Fruit fly (Drosophila melanogaster): Measurements from ENCODE around the gene MESR3.
A peak's percentile ranks its signal among the peaks of the same experiment; 100 is the strongest.

Gene MESR3

dm6 chr2L:18652663-18653327 lies 35.7 kb downstream of the MESR3 start, which contains the start of gene Cyp310a1:
Gene Cyp310a1, minus strand, starts transcription at chr2L:18653010.
- no peak for TF ChIP-seq noc (tag; optimal IDR thresholded peaks at IDR 0.05)

DNA sequence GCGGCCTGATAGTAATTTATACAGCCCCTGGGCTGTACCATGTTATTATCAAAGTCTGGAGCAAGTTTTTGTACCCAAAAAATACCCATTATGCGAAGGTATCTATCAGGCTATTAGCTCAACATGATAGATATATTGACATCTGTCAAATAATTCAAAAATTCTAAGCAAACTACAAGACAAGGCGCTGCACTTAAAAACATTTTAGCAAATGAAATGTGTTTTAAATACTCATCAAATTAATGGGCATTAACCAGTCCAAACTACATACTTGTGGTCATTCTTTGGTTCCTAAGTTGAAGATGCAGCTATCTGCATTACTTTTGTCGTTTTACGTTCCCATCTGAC lies 36.2 kb downstream of the MESR3 start:
- peak; percentile 53 for TF ChIP-seq noc (tag; optimal IDR thresholded peaks at IDR 0.05)

- TF ChIP-seq noc (tag; optimal IDR thresholded peaks at IDR 0.05) = no peak
Observed at dm6 chr2L:18656691-18657237, 39.7 kb downstream of the MESR3 start.

dm6 chr2L:18658108-18658507 lies 41.1 kb downstream of the MESR3 start:
- TF ChIP-seq noc (tag; optimal IDR thresholded peaks at IDR 0.05) = no peak

dm6 chr2L:18663395-18663794 lies 46.3 kb downstream of the MESR3 start:
- TF ChIP-seq noc (tag; optimal IDR thresholded peaks at IDR 0.05) = no peak

DNA sequence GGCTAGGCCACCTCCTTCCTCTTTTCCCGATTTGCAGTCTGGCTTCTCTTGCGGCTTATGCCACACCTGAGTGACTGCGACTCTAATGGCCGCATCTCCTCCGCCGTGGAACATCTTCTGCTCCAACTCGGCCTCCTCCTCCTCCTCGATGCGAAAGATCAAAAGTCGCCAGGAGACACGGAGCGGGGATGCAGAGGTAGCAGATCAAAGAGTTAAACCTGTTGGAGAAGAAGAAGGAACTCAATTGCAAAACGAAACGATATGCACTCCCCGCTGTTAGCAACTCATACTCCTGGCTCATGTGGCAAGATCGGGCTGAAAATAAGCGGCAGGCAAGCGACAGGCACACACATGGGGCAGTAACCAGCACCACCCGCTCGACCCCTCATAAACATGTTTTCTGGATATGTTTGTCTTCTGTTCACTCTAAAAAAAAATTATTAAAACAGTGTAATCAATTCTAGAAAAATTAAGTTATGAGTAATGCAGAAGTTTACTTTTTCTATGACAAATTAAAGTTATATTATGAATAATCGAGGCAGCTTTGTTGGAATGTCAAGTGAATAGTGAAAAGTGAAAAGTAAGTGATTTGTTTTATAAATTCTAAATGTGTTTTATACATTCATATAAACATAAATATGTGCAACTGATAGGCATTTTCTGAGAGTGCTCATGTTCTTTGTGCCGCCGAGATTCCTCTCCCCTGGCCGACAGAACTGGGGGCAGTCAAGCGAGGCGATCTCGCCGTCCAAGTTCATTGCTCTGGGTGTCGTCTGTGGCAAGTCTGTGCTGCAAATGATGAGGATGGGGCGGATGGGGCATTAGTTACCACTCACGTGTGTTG lies 47.9 kb downstream of the MESR3 start:
- TF ChIP-seq noc (tag; optimal IDR thresholded peaks at IDR 0.05) = no peak

DNA sequence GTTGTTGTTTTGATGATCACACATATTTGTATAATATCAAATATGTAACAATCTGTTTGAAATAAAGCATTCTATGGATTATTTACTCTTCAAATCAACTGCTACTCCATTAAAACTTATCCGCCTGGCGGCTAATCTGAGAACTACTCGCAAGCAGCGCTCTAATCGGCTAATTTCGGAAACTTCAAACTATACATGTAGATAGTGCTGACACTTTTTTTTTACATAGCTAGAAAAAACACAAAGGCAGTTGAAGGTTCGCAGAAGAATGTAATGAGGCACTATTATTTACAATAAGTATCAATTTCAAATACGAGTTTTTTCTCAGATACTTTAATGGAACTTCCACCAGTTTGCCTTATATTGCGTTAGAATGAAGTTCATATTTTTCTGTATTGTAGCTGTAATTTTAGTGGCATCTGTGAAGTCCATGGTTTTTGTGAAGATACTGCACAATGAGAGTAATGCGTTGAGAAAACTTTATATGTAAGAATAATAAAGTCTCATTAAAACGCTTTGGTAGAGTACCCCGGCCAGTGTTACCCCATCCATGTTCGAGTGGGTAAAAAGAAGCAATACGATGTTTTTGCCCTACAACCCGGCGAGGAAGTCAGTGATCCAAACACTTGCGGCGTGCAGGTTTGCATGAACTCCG lies 49.0 kb downstream of the MESR3 start:
- TF ChIP-seq noc (tag; optimal IDR thresholded peaks at IDR 0.05) = no peak

DNA sequence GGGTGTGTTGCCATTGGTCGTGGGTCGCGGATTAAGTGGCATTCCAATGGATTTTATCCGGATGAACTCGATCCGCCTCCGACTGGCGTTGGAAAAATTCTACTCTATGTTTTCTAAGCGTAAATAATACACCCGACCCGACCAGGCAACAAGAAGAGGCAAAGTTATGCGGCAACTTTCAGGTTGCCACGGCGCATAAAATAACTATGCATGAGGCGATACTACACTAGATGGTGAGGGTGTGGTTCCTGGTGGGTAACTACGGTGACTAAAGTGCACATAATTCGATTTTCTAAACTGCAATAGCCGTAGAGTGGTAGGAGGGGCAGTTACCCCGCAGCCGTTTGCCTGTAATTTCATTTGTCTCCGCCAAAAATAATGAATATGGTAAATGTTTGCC lies 54.1 kb downstream of the MESR3 start, which contains the start of gene CG43338:
CG43338 (minus strand) TSS at position 101 of the 400 bp plus-strand sequence.
- no peak for TF ChIP-seq noc (tag; optimal IDR thresholded peaks at IDR 0.05)

DNA sequence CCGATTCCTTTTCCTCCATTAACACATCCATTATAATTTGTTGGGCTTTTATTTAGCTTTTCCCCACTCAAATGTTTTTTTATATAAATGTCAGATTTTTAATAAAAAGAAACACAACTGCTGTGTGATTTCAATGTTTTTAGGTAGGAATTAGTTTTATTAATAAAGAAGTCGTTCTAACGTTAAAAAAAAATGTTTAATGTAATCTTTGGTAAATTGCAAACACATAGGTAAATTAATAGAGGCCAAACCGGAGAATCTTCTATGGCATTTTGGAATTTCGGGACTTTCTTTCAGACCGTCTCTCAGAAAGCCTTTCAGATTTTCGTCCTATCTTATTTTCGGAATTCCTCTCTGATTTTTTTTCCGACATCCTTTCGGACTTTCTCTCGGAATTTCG lies 56.1 kb downstream of the MESR3 start, which contains the start of gene CG43339:
CG43339 (minus strand) TSS at position 101 of the 400 bp plus-strand sequence.
- TF ChIP-seq noc (tag; optimal IDR thresholded peaks at IDR 0.05) = no peak

DNA sequence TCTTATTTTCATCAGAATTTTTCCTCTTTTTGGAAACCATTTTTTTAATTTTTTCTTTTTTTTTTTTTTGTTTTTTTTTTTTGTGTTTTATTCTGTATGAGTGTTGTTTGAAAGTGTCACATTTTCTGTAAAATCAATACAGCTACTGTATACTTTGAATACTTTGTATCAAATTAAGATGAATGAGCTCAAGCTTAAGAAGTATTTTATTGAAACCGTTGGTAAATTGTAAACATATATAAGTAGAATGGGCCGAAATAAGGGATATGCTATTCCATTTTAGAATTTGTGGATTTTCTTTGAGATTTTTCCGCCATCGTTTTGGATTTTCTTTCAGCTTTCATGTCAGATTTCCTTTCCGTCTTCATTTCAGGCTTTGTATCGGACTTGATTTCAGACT lies 57.9 kb downstream of the MESR3 start, which contains the start of gene Mst36Fb:
Mst36Fb (minus strand) TSS at position 101 of the 400 bp plus-strand sequence.
- no peak for TF ChIP-seq noc (tag; optimal IDR thresholded peaks at IDR 0.05)

- peak; percentile 76 for TF ChIP-seq noc (tag; optimal IDR thresholded peaks at IDR 0.05)
Observed at dm6 chr2L:18676948-18677820, 60.1 kb downstream of the MESR3 start, which contains the start of the genes Mst36Fa and CG31751. Gene Mst36Fa, minus strand, starts transcription at chr2L:18676998. Gene CG31751, plus strand, starts transcription at chr2L:18677221.

dm6 chr2L:18677910-18678639 lies 61.0 kb downstream of the MESR3 start:
- peak; percentile 76 for TF ChIP-seq noc (tag; optimal IDR thresholded peaks at IDR 0.05)

- no peak for TF ChIP-seq noc (tag; optimal IDR thresholded peaks at IDR 0.05)
Observed at dm6 chr2L:18681903-18682302, 64.8 kb downstream of the MESR3 start, which contains the start of gene tos. Gene tos, minus strand, starts transcription at chr2L:18682075.

- TF ChIP-seq noc (tag; optimal IDR thresholded peaks at IDR 0.05) = no peak
Observed at dm6 chr2L:18687827-18688226, 70.8 kb downstream of the MESR3 start.
